Worm (Caenorhabditis elegans) whole organism, L4/young adult: ENCODE data around the gene gab-1.

Experiments used
- W03F9.2 ChIP-seq: fragments of 150-350 bp; optimal IDR thresholded peaks from 2 replicates; lab custom pipeline; 2014; ENCODE audit warnings: missing biosample characterization, missing genetic modification characterization
- dao-5 ChIP-seq: sonication (generic microtip); optimal IDR thresholded peaks from 2 replicates; lab custom pipeline; 2016; ENCODE audit warnings: missing genotype, missing genetic modification characterization, moderate library complexity, missing compliant biosample characterization
- him-1 ChIP-seq: sonication (generic microtip); optimal IDR thresholded peaks from 2 replicates; lab custom pipeline; 2016; ENCODE audit warnings: missing genotype, missing genetic modification reagents, missing genetic modification characterization, missing compliant biosample characterization

DNA sequence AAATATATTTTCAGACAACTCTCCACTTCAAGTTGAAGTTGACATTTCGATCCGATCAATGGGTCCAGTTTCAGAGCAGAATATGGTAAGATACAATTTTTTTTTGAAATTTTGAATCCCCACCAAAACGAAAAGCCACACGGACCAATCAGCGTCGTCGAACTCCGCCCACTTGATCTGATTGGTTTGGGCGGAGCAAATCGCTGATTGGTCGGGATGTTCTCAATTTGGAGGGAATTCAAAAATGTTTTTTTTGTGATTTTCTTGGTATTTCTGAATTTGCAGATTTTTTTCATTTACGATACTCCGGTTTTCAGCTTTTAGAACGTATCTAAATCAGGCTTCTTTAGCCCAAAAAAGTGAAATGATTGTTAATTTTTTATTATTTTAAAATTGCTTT lies 5.9 kb upstream of the gab-1 start:
- TF ChIP-seq him-1 (tag; lab: Kevin White, UChicago) (no peak), W03F9.2 (tag; lab: Kevin White, UChicago) (no peak), dao-5 (tag; lab: Kevin White, UChicago) (no peak)
